Worm (Caenorhabditis elegans) whole organism, L4 larva: ENCODE data around the gene srz-11.
A peak's percentile ranks its signal among the peaks of the same experiment; 100 is the strongest.

Source experiments
- F49E8.2 ChIP-seq: sonication (generic microtip); optimal IDR thresholded peaks from 2 replicates; lab custom pipeline; 2016; ENCODE audit warnings: missing compliant biosample characterization, mild to moderate bottlenecking, missing genetic modification characterization, borderline replicate concordance
- R02D3.7 ChIP-seq: fragments of 150-350 bp; sonication (generic microtip); optimal IDR thresholded peaks from 3 replicates; lab custom pipeline; 2014; ENCODE audit warnings: missing biosample characterization, missing genetic modification characterization
- T20F7.1 ChIP-seq: fragments of 200-800 bp; sonication (Bioruptor generic); optimal IDR thresholded peaks from 2 replicates; lab custom pipeline; 2018; ENCODE audit warnings: mild to moderate bottlenecking, missing genetic modification characterization, missing compliant biosample characterization
- aha-1 ChIP-seq: fragments of 150-350 bp; peaks from one replicate; lab custom pipeline; 2014; ENCODE audit warnings: missing biosample characterization, missing genetic modification characterization
- ama-1 ChIP-seq: fragments of 150-350 bp; optimal IDR thresholded peaks from 2 replicates; lab custom pipeline; 2014; ENCODE audit warnings: inconsistent platforms, mixed read lengths
- arid-1 ChIP-seq: fragments of 200-800 bp; sonication (Bioruptor generic); conservative IDR thresholded peaks from 2 replicates; pipeline ENCODE4 v1.3.6; 2022; ENCODE audit warnings: missing genetic modification reagents, missing genetic modification characterization, missing compliant biosample characterization
- ceh-44 ChIP-seq: fragments of 200-800 bp; sonication (Bioruptor generic); IDR thresholded peaks from 2 replicates; pipeline ENCODE4 v1.3.6; 2022; ENCODE audit warnings: missing genetic modification reagents, missing genetic modification characterization, missing compliant biosample characterization
- ctbp-1 ChIP-seq: fragments of 200-800 bp; sonication (Bioruptor generic); IDR thresholded peaks from 2 replicates; pipeline ENCODE4 v1.3.6; 2022; ENCODE audit warnings: missing genetic modification reagents, missing genetic modification characterization, missing compliant biosample characterization
- daf-16 ChIP-seq, 3 experiments: sonication (generic microtip); optimal IDR thresholded peaks; 2 replicates each; lab custom pipeline; 2016 to 2017; ENCODE audit warnings: missing genetic modification characterization in 3 of 3, missing genetic modification reagents in 3 of 3, mild to moderate bottlenecking in 2 of 3, missing compliant biosample characterization in 2 of 3, missing biosample characterization in 1 of 3, moderate library complexity in 1 of 3
- dpl-1 ChIP-seq: fragments of 150-350 bp; optimal IDR thresholded peaks from 2 replicates; lab custom pipeline; 2014; ENCODE audit warnings: missing biosample characterization, missing genetic modification reagents, missing genetic modification characterization
- dve-1 ChIP-seq: sonication (generic microtip); optimal IDR thresholded peaks from 2 replicates; lab custom pipeline; 2017; ENCODE audit warnings: antibody characterized with exemption, mild to moderate bottlenecking, missing genetic modification characterization, missing compliant biosample characterization; ENCODE audit not compliant: insufficient read depth
- fos-1 ChIP-seq: fragments of 150-350 bp; optimal IDR thresholded peaks from 2 replicates; lab custom pipeline; 2014; ENCODE audit warnings: missing biosample characterization, missing genetic modification characterization
- hif-1 ChIP-seq, 2 experiments: sonication (generic microtip); optimal IDR thresholded peaks; 2 replicates each; lab custom pipeline; 2016 to 2017; ENCODE audit warnings: missing compliant biosample characterization in 2 of 2, missing genetic modification characterization in 2 of 2, missing genetic modification reagents in 2 of 2, missing genotype in 2 of 2, mild to moderate bottlenecking in 1 of 2
- hlh-11 ChIP-seq: fragments of 200-800 bp; sonication (Bioruptor generic); optimal IDR thresholded peaks from 2 replicates; lab custom pipeline; 2018; ENCODE audit warnings: mild to moderate bottlenecking, missing genetic modification characterization, missing compliant biosample characterization
- hlh-30 ChIP-seq: sonication (generic microtip); optimal IDR thresholded peaks from 2 replicates; lab custom pipeline; 2017; ENCODE audit warnings: antibody characterized with exemption, mild to moderate bottlenecking, missing genetic modification characterization, missing compliant biosample characterization; ENCODE audit not compliant: insufficient read depth
- hmg-1.1 ChIP-seq: fragments of 200-800 bp; sonication (Bioruptor generic); IDR thresholded peaks from 2 replicates; pipeline ENCODE4 v1.3.6; 2022; ENCODE audit warnings: missing genetic modification reagents, missing genetic modification characterization, missing compliant biosample characterization
- lin-1 ChIP-seq: fragments of 200-800 bp; sonication (Bioruptor generic); IDR thresholded peaks from 2 replicates; pipeline ENCODE4 v1.3.6; 2022; ENCODE audit warnings: missing genetic modification reagents, missing genetic modification characterization, missing compliant biosample characterization
- lin-15B ChIP-seq: fragments of 150-350 bp; sonication (generic microtip); optimal IDR thresholded peaks from 3 replicates; lab custom pipeline; 2014; ENCODE audit warnings: missing biosample characterization, missing genetic modification characterization
- lin-38 ChIP-seq: fragments of 200-800 bp; sonication (Bioruptor generic); IDR thresholded peaks from 2 replicates; pipeline ENCODE4 v1.3.6; 2022; ENCODE audit warnings: missing genetic modification reagents, missing genetic modification characterization, missing compliant biosample characterization
- lsy-2 ChIP-seq, 2 experiments: fragments of 150-350 bp in 1 of 2; sonication (generic microtip) in 1 of 2; optimal IDR thresholded peaks; 2 replicates each; lab custom pipeline; 2014 to 2017; ENCODE audit warnings: missing biosample characterization in 2 of 2, missing genetic modification characterization in 2 of 2
- madf-9 ChIP-seq: fragments of 200-800 bp; sonication (Bioruptor generic); conservative IDR thresholded peaks from 2 replicates; pipeline ENCODE4 v1.3.6; 2022; ENCODE audit warnings: missing genetic modification reagents, missing genetic modification characterization, missing compliant biosample characterization
- mdt-29 ChIP-seq: fragments of 200-800 bp; sonication (Bioruptor generic); IDR thresholded peaks from 2 replicates; pipeline ENCODE4 v1.3.6; 2022; ENCODE audit warnings: missing genetic modification reagents, missing genetic modification characterization, missing compliant biosample characterization
- mep-1 ChIP-seq: fragments of 150-350 bp; sonication (generic microtip); optimal IDR thresholded peaks from 3 replicates; lab custom pipeline; 2014; ENCODE audit warnings: missing biosample characterization, missing genetic modification characterization
- mes-2 ChIP-seq: sonication (generic microtip); optimal IDR thresholded peaks from 2 replicates; lab custom pipeline; 2016; ENCODE audit warnings: missing genotype, mild to moderate bottlenecking, missing genetic modification characterization, missing compliant biosample characterization; ENCODE audit not compliant: poor library complexity, severe bottlenecking
- mxl-3 ChIP-seq: fragments of 200-800 bp; sonication (Bioruptor generic); optimal IDR thresholded peaks from 2 replicates; lab custom pipeline; 2018; ENCODE audit warnings: mild to moderate bottlenecking, missing genetic modification characterization, missing compliant biosample characterization
- nhr-102 ChIP-seq: sonication (generic microtip); optimal IDR thresholded peaks from 2 replicates; lab custom pipeline; 2016; ENCODE audit warnings: mild to moderate bottlenecking, missing genetic modification characterization, moderate library complexity, missing compliant biosample characterization
- nhr-11 ChIP-seq: fragments of 150-350 bp; optimal IDR thresholded peaks from 2 replicates; lab custom pipeline; 2014; ENCODE audit warnings: missing biosample characterization, missing genetic modification characterization
- nhr-237 ChIP-seq: sonication (generic microtip); optimal IDR thresholded peaks from 2 replicates; lab custom pipeline; 2017; ENCODE audit warnings: missing biosample characterization, missing genetic modification characterization
- nhr-25 ChIP-seq: sonication (generic microtip); optimal IDR thresholded peaks from 2 replicates; lab custom pipeline; 2017; ENCODE audit warnings: missing genetic modification characterization, mild to moderate bottlenecking, missing compliant biosample characterization, antibody characterized with exemption, moderate library complexity, borderline replicate concordance; ENCODE audit not compliant: insufficient read depth
- nhr-28 ChIP-seq: fragments of 150-350 bp; optimal IDR thresholded peaks from 2 replicates; lab custom pipeline; 2014; ENCODE audit warnings: missing biosample characterization, missing genetic modification characterization
- nhr-41 ChIP-seq: fragments of 200-800 bp; sonication (Bioruptor generic); IDR thresholded peaks from 2 replicates; pipeline ENCODE4 v1.3.6; 2022; ENCODE audit warnings: missing genetic modification reagents, missing genetic modification characterization, missing compliant biosample characterization
- nhr-42 ChIP-seq: fragments of 200-800 bp; sonication (Bioruptor generic); IDR thresholded peaks from 2 replicates; pipeline ENCODE4 v1.3.6; 2022; ENCODE audit warnings: missing genetic modification characterization, missing compliant biosample characterization
- nhr-48 ChIP-seq: sonication (generic microtip); optimal IDR thresholded peaks from 2 replicates; lab custom pipeline; 2016; ENCODE audit warnings: mild to moderate bottlenecking, missing genetic modification characterization, missing compliant biosample characterization
- nhr-6 ChIP-seq: fragments of 150-350 bp; optimal IDR thresholded peaks from 2 replicates; lab custom pipeline; 2014; ENCODE audit warnings: missing biosample characterization, missing genetic modification characterization
- pha-4 ChIP-seq, 2 experiments: fragments of 150-350 bp in 1 of 2; fragments of 200-800 bp in 1 of 2; sonication (Bioruptor generic) in 1 of 2; IDR thresholded peaks in 1 of 2; optimal IDR thresholded peaks in 1 of 2; 2 replicates each; pipeline versions ENCODE4 v1.3.6 to Lab custom; 2014 to 2022; ENCODE audit warnings: missing genetic modification characterization in 2 of 2, missing genetic modification reagents in 2 of 2, missing biosample characterization in 1 of 2, missing compliant biosample characterization in 1 of 2
- pqm-1 ChIP-seq: sonication (generic microtip); optimal IDR thresholded peaks from 2 replicates; lab custom pipeline; 2017; ENCODE audit warnings: missing biosample characterization, missing genetic modification characterization
- saeg-2 ChIP-seq: fragments of 200-800 bp; sonication (Bioruptor generic); IDR thresholded peaks from 2 replicates; pipeline ENCODE4 v1.3.6; 2022; ENCODE audit warnings: missing genetic modification reagents, missing genetic modification characterization, missing compliant biosample characterization
- snpc-1.2 ChIP-seq: fragments of 200-800 bp; sonication (Bioruptor generic); IDR thresholded peaks from 2 replicates; pipeline ENCODE4 v1.3.6; 2022; ENCODE audit warnings: missing genetic modification reagents, missing genetic modification characterization, missing compliant biosample characterization
- spr-1 ChIP-seq: sonication (generic microtip); optimal IDR thresholded peaks from 2 replicates; lab custom pipeline; 2016; ENCODE audit warnings: mild to moderate bottlenecking, missing genetic modification characterization, missing compliant biosample characterization
- tra-1 ChIP-seq: fragments of 200-800 bp; sonication (Bioruptor generic); IDR thresholded peaks from 2 replicates; pipeline ENCODE4 v1.3.6; 2022; ENCODE audit warnings: missing genetic modification reagents, missing genetic modification characterization, missing compliant biosample characterization
- unc-130 ChIP-seq: sonication (generic microtip); optimal IDR thresholded peaks from 2 replicates; lab custom pipeline; 2016; ENCODE audit warnings: missing genetic modification reagents, missing genetic modification characterization, missing compliant biosample characterization
- unc-62 ChIP-seq, 3 experiments: fragments of 150-350 bp in 1 of 3; sonication (generic microtip); optimal IDR thresholded peaks in 2 of 3; peaks in 1 of 3; 1 replicate in 1 of 3; 2 replicates in 2 of 3; lab custom pipeline; 2014 to 2017; ENCODE audit warnings: missing biosample characterization in 3 of 3, missing genetic modification characterization in 3 of 3, missing genetic modification reagents in 3 of 3, missing genotype in 1 of 3

srz-11 gene

ce11 chrV:15187083-15188057 is 24.5 kb downstream of the srz-11 start, which contains the start of the genes cyn-7 and bath-36 (continued):
- TF ChIP-seq tra-1, result peak; percentile 51; the same call in 1 of the 2 replicates
- TF ChIP-seq mes-2 (tag; lab: Kevin White, UChicago), result peak; percentile 75
- TF ChIP-seq F49E8.2 (tag; lab: Kevin White, UChicago), result no peak
- TF ChIP-seq dve-1 (tag; lab: Kevin White, UChicago), result peak; percentile 93
- no peak for TF ChIP-seq hmg-1.1 (GFP tag; lab: Robert Waterston, UW)
- no peak for TF ChIP-seq snpc-1.2

- TF ChIP-seq nhr-237 (tag; lab: Kevin White, UChicago) (no peak), ceh-44 (GFP tag; lab: Robert Waterston, UW) (no peak), dpl-1 (peak; percentile 99), aha-1 (tag; lab: Kevin White, UChicago) (peak; percentile 18), pha-4 (GFP tag; IDR thresholded peaks at IDR 0.05; lab: Robert Waterston, UW) (0 out of 2 replicates have a peak, but pooled peaks have one; percentile 44), pha-4 (tag; optimal IDR thresholded peaks at IDR 0.05; lab: Kevin White, UChicago) (peak; percentile 71), nhr-11 (peak; percentile 69), mdt-29 (GFP tag; lab: Robert Waterston, UW) (0 out of 2 replicates have a peak, but pooled peaks have one; percentile 20), nhr-25 (tag; lab: Kevin White, UChicago) (peak; percentile 28), fos-1 (tag; lab: Kevin White, UChicago) (no peak), hlh-30 (tag; lab: Kevin White, UChicago) (peak; percentile 79), unc-62 (GFP tag; optimal IDR thresholded peaks at IDR 0.05 in 1 of 2; lab: Kevin White, UChicago) (peak in 1 of 2 experiments; percentile 85), unc-62 (tag; optimal IDR thresholded peaks at IDR 0.05; lab: Kevin White, UChicago) (no peak), arid-1 (GFP tag; lab: Robert Waterston, UW) (peak; percentile 71), hmg-1.1 (GFP tag; lab: Robert Waterston, UW) (peak; percentile 55), hif-1 (tag; optimal IDR thresholded peaks at IDR 0.05; lab: Kevin White, UChicago) (peak in 1 of 2 experiments; percentile 60), nhr-102 (peak; percentile 41), mxl-3 (GFP tag; lab: Kevin White, UChicago) (no peak), lin-1 (GFP tag; lab: Robert Waterston, UW) (no peak), mes-2 (tag; lab: Kevin White, UChicago) (peak; percentile 92), daf-16 (GFP tag; optimal IDR thresholded peaks at IDR 0.05; lab: Kevin White, UChicago) (peak in 1 of 2 experiments; percentile 35), daf-16 (tag; optimal IDR thresholded peaks at IDR 0.05; lab: Kevin White, UChicago) (peak; percentile 65), hlh-11 (tag; lab: Kevin White, UChicago) (peak; percentile 73), lin-15B (peak; percentile 46), mep-1 (tag; lab: Kevin White, UChicago) (peak; percentile 86), pqm-1 (tag; lab: Kevin White, UChicago) (no peak), lsy-2 (tag; optimal IDR thresholded peaks at IDR 0.05; lab: Kevin White, UChicago) (peak; percentile 32 to 94), unc-130 (GFP tag; lab: Kevin White, UChicago) (peak; percentile 31), nhr-6 (tag; lab: Kevin White, UChicago) (peak; percentile 99), snpc-1.2 (peak; percentile 28; the same call in 1 of the 2 replicates), nhr-42 (GFP tag; lab: Robert Waterston, UW) (no peak), T20F7.1 (peak; percentile 77), ctbp-1 (peak; percentile 67), madf-9 (GFP tag; lab: Robert Waterston, UW) (no peak), saeg-2 (GFP tag; lab: Robert Waterston, UW) (no peak), nhr-28 (tag; lab: Kevin White, UChicago) (peak; percentile 59), dve-1 (tag; lab: Kevin White, UChicago) (peak; percentile 92), nhr-41 (GFP tag; lab: Robert Waterston, UW) (no peak), F49E8.2 (tag; lab: Kevin White, UChicago) (no peak), lin-38 (GFP tag; lab: Robert Waterston, UW) (peak; percentile 98), R02D3.7 (tag; lab: Kevin White, UChicago) (no peak), ama-1 (lab: Kevin White, UChicago) (peak; percentile 2), nhr-48 (peak; percentile 9), spr-1 (tag; lab: Kevin White, UChicago) (no peak)
Observed at ce11 chrV:15189567-15189966, 26.7 kb downstream of the srz-11 start, which contains the start of gene cyn-3. Gene cyn-3, plus strand, starts transcription at chrV:15189927.
